Fruit fly (Drosophila melanogaster) whole organism, prepupa: Measurements from ENCODE around the gene gry.
A peak's percentile ranks its signal among the peaks of the same experiment; 100 is the strongest.

Experiments
- Blimp-1 ChIP-seq: fragments of 200-800 bp; sonication (Bioruptor generic); optimal IDR thresholded peaks from 3 replicates; lab custom pipeline; 2017; ENCODE audit warnings: missing biosample characterization, missing genetic modification characterization, mild to moderate bottlenecking, moderate library complexity, missing genetic modification reagents
- CG10631 ChIP-seq: fragments of 200-800 bp; sonication (Bioruptor generic); optimal IDR thresholded peaks from 2 replicates; lab custom pipeline; 2016; ENCODE audit warnings: missing biosample characterization, missing genetic modification characterization
- CG10669 ChIP-seq: fragments of 200-800 bp; sonication (Bioruptor generic); optimal IDR thresholded peaks from 3 replicates; lab custom pipeline; 2018; ENCODE audit warnings: missing biosample characterization, mild to moderate bottlenecking, missing genetic modification characterization, moderate library complexity
- CG11762 ChIP-seq: fragments of 200-800 bp; sonication (Bioruptor generic); optimal IDR thresholded peaks from 3 replicates; lab custom pipeline; 2016; ENCODE audit warnings: missing biosample characterization, missing genetic modification characterization; ENCODE audit not compliant: insufficient read depth
- CG11902 ChIP-seq: fragments of 200-800 bp; sonication (Bioruptor generic); optimal IDR thresholded peaks from 3 replicates; lab custom pipeline; 2016; ENCODE audit warnings: missing biosample characterization, missing genetic modification characterization
- CG15336 ChIP-seq: fragments of 200-800 bp; sonication (Bioruptor generic); IDR thresholded peaks from 2 replicates; pipeline ENCODE4 v1.3.6; 2022; ENCODE audit warnings: missing biosample characterization, missing genetic modification characterization
- CG1621 ChIP-seq: fragments of 200-800 bp; sonication (Bioruptor generic); optimal IDR thresholded peaks from 3 replicates; lab custom pipeline; 2018; ENCODE audit warnings: missing biosample characterization, mild to moderate bottlenecking, missing genetic modification characterization
- CG16779 ChIP-seq: fragments of 200-800 bp; sonication (Bioruptor generic); optimal IDR thresholded peaks from 3 replicates; lab custom pipeline; 2017; ENCODE audit warnings: missing biosample characterization, mild to moderate bottlenecking, missing genetic modification characterization
- CG3032 ChIP-seq: fragments of 200-800 bp; optimal IDR thresholded peaks from 2 replicates; lab custom pipeline; 2019; ENCODE audit warnings: missing biosample characterization, mild to moderate bottlenecking, missing genetic modification characterization, moderate library complexity
- CG31627 ChIP-seq: fragments of 200-800 bp; sonication (Bioruptor generic); optimal IDR thresholded peaks from 3 replicates; lab custom pipeline; 2016; ENCODE audit warnings: missing biosample characterization, missing genetic modification characterization
- CG34406 ChIP-seq: fragments of 200-800 bp; sonication (Bioruptor generic); optimal IDR thresholded peaks from 3 replicates; lab custom pipeline; 2016; ENCODE audit warnings: missing biosample characterization, missing genetic modification characterization
- CG3919 ChIP-seq: fragments of 200-800 bp; sonication (Bioruptor generic); optimal IDR thresholded peaks from 3 replicates; lab custom pipeline; 2016; ENCODE audit warnings: missing biosample characterization, missing genetic modification characterization
- CG4318 ChIP-seq: fragments of 200-800 bp; sonication (Bioruptor generic); optimal IDR thresholded peaks from 3 replicates; lab custom pipeline; 2017; ENCODE audit warnings: missing biosample characterization, mild to moderate bottlenecking, missing genetic modification characterization
- CG6163 ChIP-seq: fragments of 200-800 bp; sonication (Bioruptor generic); IDR thresholded peaks from 3 replicates; pipeline ENCODE4 v1.3.6; 2022; ENCODE audit warnings: missing biosample characterization, missing genetic modification characterization
- CG6276 ChIP-seq: fragments of 200-800 bp; sonication (Bioruptor generic); optimal IDR thresholded peaks from 2 replicates; lab custom pipeline; 2017; ENCODE audit warnings: missing biosample characterization, mild to moderate bottlenecking, missing genetic modification characterization
- CG6792 ChIP-seq: fragments of 200-800 bp; sonication (Bioruptor generic); optimal IDR thresholded peaks from 3 replicates; lab custom pipeline; 2016; ENCODE audit warnings: missing biosample characterization, missing genetic modification characterization
- CG6854 ChIP-seq: fragments of 200-800 bp; sonication (Bioruptor generic); optimal IDR thresholded peaks from 2 replicates; lab custom pipeline; 2017; ENCODE audit warnings: missing biosample characterization, mild to moderate bottlenecking, missing genetic modification characterization
- CG7368 ChIP-seq: fragments of 200-800 bp; sonication (Bioruptor generic); optimal IDR thresholded peaks from 3 replicates; lab custom pipeline; 2016; ENCODE audit warnings: missing biosample characterization, missing genetic modification characterization
- CG8119 ChIP-seq: fragments of 200-800 bp; sonication (Bioruptor generic); IDR thresholded peaks from 3 replicates; pipeline ENCODE4 v1.3.6; 2022; ENCODE audit warnings: missing biosample characterization, missing genetic modification characterization
- CG8319 ChIP-seq: fragments of 200-800 bp; sonication (Bioruptor generic); optimal IDR thresholded peaks from 3 replicates; lab custom pipeline; 2016; ENCODE audit warnings: missing biosample characterization, missing genetic modification characterization
- CG8632 ChIP-seq: fragments of 200-800 bp; sonication (Bioruptor generic); optimal IDR thresholded peaks from 3 replicates; lab custom pipeline; 2016; ENCODE audit warnings: missing biosample characterization, missing genetic modification characterization
- CG9139 ChIP-seq: fragments of 200-800 bp; sonication (Bioruptor generic); optimal IDR thresholded peaks from 3 replicates; lab custom pipeline; 2017; ENCODE audit warnings: missing biosample characterization, mild to moderate bottlenecking, missing genetic modification characterization
- Eip75B ChIP-seq: fragments of 200-800 bp; sonication (Bioruptor generic); optimal IDR thresholded peaks from 3 replicates; lab custom pipeline; 2016; ENCODE audit warnings: missing biosample characterization, missing genetic modification characterization
- Eip78C ChIP-seq: fragments of 200-800 bp; sonication (Bioruptor generic); peaks from one replicate; lab custom pipeline; 2016; ENCODE audit warnings: missing biosample characterization, missing genetic modification characterization
- Eip93F ChIP-seq: fragments of 200-800 bp; sonication (Bioruptor generic); optimal IDR thresholded peaks from 2 replicates; lab custom pipeline; 2016; ENCODE audit warnings: missing biosample characterization, mild to moderate bottlenecking, missing genetic modification characterization
- Ets21C ChIP-seq: fragments of 200-800 bp; sonication (Bioruptor generic); optimal IDR thresholded peaks from 3 replicates; lab custom pipeline; 2016; ENCODE audit warnings: missing biosample characterization, missing genetic modification characterization
- Ets96B ChIP-seq: fragments of 200-800 bp; optimal IDR thresholded peaks from 2 replicates; lab custom pipeline; 2019; ENCODE audit warnings: missing biosample characterization, mild to moderate bottlenecking, missing genetic modification characterization, moderate library complexity
- Gug ChIP-seq: fragments of 200-800 bp; sonication (Bioruptor generic); IDR thresholded peaks from 2 replicates; pipeline ENCODE4 v1.3.6; 2022; ENCODE audit warnings: missing biosample characterization, missing genetic modification characterization
- Hr39 ChIP-seq: fragments of 200-800 bp; sonication (Bioruptor generic); optimal IDR thresholded peaks from 2 replicates; lab custom pipeline; 2016; ENCODE audit warnings: missing biosample characterization, missing genetic modification characterization
- Hr4 ChIP-seq: fragments of 200-800 bp; sonication (Bioruptor generic); optimal IDR thresholded peaks from 3 replicates; lab custom pipeline; 2016; ENCODE audit warnings: missing biosample characterization, missing genetic modification characterization
- Lpt ChIP-seq: fragments of 200-800 bp; sonication (Bioruptor generic); optimal IDR thresholded peaks from 3 replicates; lab custom pipeline; 2016; ENCODE audit warnings: missing biosample characterization, missing genetic modification characterization
- Met ChIP-seq: fragments of 200-800 bp; sonication (Bioruptor generic); optimal IDR thresholded peaks from 3 replicates; lab custom pipeline; 2016; ENCODE audit warnings: missing biosample characterization, missing genetic modification characterization
- OdsH ChIP-seq: fragments of 200-800 bp; sonication (Bioruptor generic); optimal IDR thresholded peaks from 3 replicates; lab custom pipeline; 2016; ENCODE audit warnings: missing biosample characterization, missing genetic modification characterization
- Smox ChIP-seq: fragments of 200-800 bp; sonication (Bioruptor generic); optimal IDR thresholded peaks from 3 replicates; lab custom pipeline; 2016; ENCODE audit warnings: missing biosample characterization, missing genetic modification characterization
- Sox102F ChIP-seq: fragments of 200-800 bp; sonication (Bioruptor generic); optimal IDR thresholded peaks from 2 replicates; lab custom pipeline; 2016; ENCODE audit warnings: missing biosample characterization, mild to moderate bottlenecking, missing genetic modification characterization
- Sox15 ChIP-seq: fragments of 200-800 bp; sonication (Bioruptor generic); optimal IDR thresholded peaks from 3 replicates; lab custom pipeline; 2016; ENCODE audit warnings: missing biosample characterization, missing genetic modification characterization
- achi ChIP-seq: fragments of 200-800 bp; sonication (Bioruptor generic); optimal IDR thresholded peaks from 3 replicates; lab custom pipeline; 2016; ENCODE audit warnings: missing biosample characterization, missing genetic modification characterization
- acj6 ChIP-seq: fragments of 200-800 bp; sonication (Bioruptor generic); optimal IDR thresholded peaks from 3 replicates; lab custom pipeline; 2016; ENCODE audit warnings: missing biosample characterization, missing genetic modification characterization
- eg ChIP-seq: fragments of 200-800 bp; sonication (Bioruptor generic); IDR thresholded peaks from 3 replicates; pipeline ENCODE4 v1.3.6; 2022; ENCODE audit warnings: missing biosample characterization, missing genetic modification characterization
- esn ChIP-seq: fragments of 200-800 bp; sonication (Bioruptor generic); optimal IDR thresholded peaks from 2 replicates; lab custom pipeline; 2016; ENCODE audit warnings: missing biosample characterization, mild to moderate bottlenecking, missing genetic modification characterization, moderate library complexity
- fd59A ChIP-seq: fragments of 200-800 bp; sonication (Bioruptor generic); optimal IDR thresholded peaks from 2 replicates; lab custom pipeline; 2017; ENCODE audit warnings: missing biosample characterization, mild to moderate bottlenecking, missing genetic modification characterization, missing genetic modification reagents
- lz ChIP-seq: fragments of 200-800 bp; sonication (Bioruptor generic); optimal IDR thresholded peaks from 3 replicates; lab custom pipeline; 2016; ENCODE audit warnings: missing biosample characterization, missing genetic modification characterization
- net ChIP-seq: fragments of 200-800 bp; sonication (Bioruptor generic); optimal IDR thresholded peaks from 3 replicates; lab custom pipeline; 2016; ENCODE audit warnings: missing biosample characterization, missing genetic modification characterization
- salr ChIP-seq, 2 experiments: fragments of 200-800 bp; sonication (Bioruptor generic); optimal IDR thresholded peaks; 3 replicates each; lab custom pipeline; 2016 to 2018; ENCODE audit warnings: missing biosample characterization in 2 of 2, missing genetic modification characterization in 2 of 2, mild to moderate bottlenecking in 1 of 2
- spab ChIP-seq: fragments of 200-800 bp; sonication (Bioruptor generic); optimal IDR thresholded peaks from 2 replicates; lab custom pipeline; 2017; ENCODE audit warnings: missing biosample characterization, mild to moderate bottlenecking, missing genetic modification characterization, missing genetic modification reagents
- svp ChIP-seq: fragments of 200-800 bp; sonication (Bioruptor generic); peaks from one replicate; lab custom pipeline; 2016; ENCODE audit warnings: missing biosample characterization, missing genetic modification characterization
- vri ChIP-seq: fragments of 200-800 bp; sonication (Bioruptor generic); optimal IDR thresholded peaks from 3 replicates; lab custom pipeline; 2016; ENCODE audit warnings: missing biosample characterization, mild to moderate bottlenecking, missing genetic modification characterization

The gry gene

dm6 chr3L:3244244-3245144 is 45.6 kb downstream of the gry start, which contains the start of gene CG12078 (continued):
- TF ChIP-seq fd59A (GFP tag; lab: Kevin White, UChicago), result peak; percentile 13
- no peak for TF ChIP-seq CG4318 (GFP tag; lab: Kevin White, UChicago)
- TF ChIP-seq CG10669 (GFP tag; lab: Kevin White, UChicago), result no peak
- TF ChIP-seq CG11902 (GFP tag; lab: Kevin White, UChicago), result no peak
- peak; percentile 13 for TF ChIP-seq CG3032 (tag; lab: Kevin White, UChicago)
- no peak for TF ChIP-seq CG6792 (GFP tag; lab: Kevin White, UChicago)
- peak; percentile 74 for TF ChIP-seq Eip78C (GFP tag; lab: Kevin White, UChicago)
- TF ChIP-seq svp (GFP tag; lab: Kevin White, UChicago), result peak; percentile 65
- TF ChIP-seq CG11762, result no peak
- TF ChIP-seq Met, result peak; percentile 37
- TF ChIP-seq Eip93F, result no peak
- no peak for TF ChIP-seq spab (GFP tag; lab: Kevin White, UChicago)
- peak; percentile 3 for TF ChIP-seq CG31627 (GFP tag; lab: Kevin White, UChicago)
- no peak for TF ChIP-seq CG7368 (GFP tag; lab: Kevin White, UChicago)
- TF ChIP-seq Lpt (GFP tag; lab: Kevin White, UChicago), result no peak
- peak; percentile 46 for TF ChIP-seq esn (GFP tag; lab: Kevin White, UChicago)
- no peak for TF ChIP-seq CG16779 (tag; lab: Kevin White, UChicago)
- no peak for TF ChIP-seq Blimp-1 (GFP tag; lab: Kevin White, UChicago)
- no peak for TF ChIP-seq Hr39 (GFP tag; lab: Kevin White, UChicago)

- TF ChIP-seq Smox (GFP tag; lab: Kevin White, UChicago), result peak; percentile 88
- peak; percentile 88 for TF ChIP-seq CG10631
- peak; percentile 88 for TF ChIP-seq acj6 (GFP tag; lab: Kevin White, UChicago)
- no peak for TF ChIP-seq CG6854 (GFP tag; lab: Kevin White, UChicago)
- TF ChIP-seq salr (GFP tag; optimal IDR thresholded peaks at IDR 0.05; lab: Kevin White, UChicago), result peak; percentile 75 to 80
- peak; percentile 91 for TF ChIP-seq Eip75B (GFP tag; lab: Kevin White, UChicago)
- TF ChIP-seq CG6792 (GFP tag; lab: Kevin White, UChicago), result peak; percentile 87
- TF ChIP-seq Ets21C, result peak; percentile 67
- peak; percentile 87 for TF ChIP-seq achi (GFP tag; lab: Kevin White, UChicago)
- TF ChIP-seq CG11902 (GFP tag; lab: Kevin White, UChicago), result peak; percentile 47
- no peak for TF ChIP-seq CG4318 (GFP tag; lab: Kevin White, UChicago)
- no peak for TF ChIP-seq eg (GFP tag; lab: Robert Waterston, UW)
- peak; percentile 88 for TF ChIP-seq CG1621 (tag; lab: Kevin White, UChicago)
- TF ChIP-seq CG6163 (GFP tag; lab: Robert Waterston, UW), result peak; percentile 89
- TF ChIP-seq CG8632 (GFP tag; lab: Kevin White, UChicago), result peak; percentile 92
- TF ChIP-seq Lpt (GFP tag; lab: Kevin White, UChicago), result peak; percentile 43
- TF ChIP-seq lz (GFP tag; lab: Kevin White, UChicago), result peak; percentile 82
- TF ChIP-seq Hr39 (GFP tag; lab: Kevin White, UChicago), result peak; percentile 78
- TF ChIP-seq Hr4 (GFP tag; lab: Kevin White, UChicago), result peak; percentile 36
- TF ChIP-seq Gug, result peak; percentile 56
- TF ChIP-seq CG10669 (GFP tag; lab: Kevin White, UChicago), result peak; percentile 88
- TF ChIP-seq CG8319 (GFP tag; lab: Kevin White, UChicago), result peak; percentile 68
- TF ChIP-seq CG34406, result peak; percentile 89
- TF ChIP-seq CG15336 (GFP tag; lab: Robert Waterston, UW), result peak; percentile 67
- TF ChIP-seq fd59A (GFP tag; lab: Kevin White, UChicago), result peak; percentile 90
- TF ChIP-seq CG3919 (GFP tag; lab: Kevin White, UChicago), result peak; percentile 78
- TF ChIP-seq CG31627 (GFP tag; lab: Kevin White, UChicago), result peak; percentile 79
- peak; percentile 74 for TF ChIP-seq CG9139 (GFP tag; lab: Kevin White, UChicago)
- TF ChIP-seq CG11762, result peak; percentile 79
- peak; percentile 89 for TF ChIP-seq net (GFP tag; lab: Kevin White, UChicago)
- TF ChIP-seq vri (GFP tag; lab: Kevin White, UChicago), result peak; percentile 81
- peak; percentile 87 for TF ChIP-seq OdsH
- TF ChIP-seq CG6276 (GFP tag; lab: Kevin White, UChicago), result no peak
- TF ChIP-seq CG8119, result peak; percentile 82
- TF ChIP-seq Ets96B (tag; lab: Kevin White, UChicago), result peak; percentile 92
- TF ChIP-seq esn (GFP tag; lab: Kevin White, UChicago), result peak; percentile 89
- peak; percentile 86 for TF ChIP-seq spab (GFP tag; lab: Kevin White, UChicago)
- TF ChIP-seq Sox15 (GFP tag; lab: Kevin White, UChicago), result peak; percentile 77
- TF ChIP-seq Sox102F (GFP tag; lab: Kevin White, UChicago), result peak; percentile 88
These were observed 46.3 kb downstream of the gry start for dm6 chr3L:3245189-3245588.
